Fruit fly (Drosophila melanogaster) whole organism, prepupa: ENCODE measurements around the gene Alp10.

Source experiments
- CG10669 ChIP-seq: fragments of 200-800 bp; sonication (Bioruptor generic); optimal IDR thresholded peaks from 3 replicates; lab custom pipeline; 2018; ENCODE audit warnings: missing biosample characterization, mild to moderate bottlenecking, missing genetic modification characterization, moderate library complexity
- CG11294 ChIP-seq: fragments of 200-800 bp; sonication (Bioruptor generic); IDR thresholded peaks from 2 replicates; pipeline ENCODE4 v1.3.6; 2022; ENCODE audit warnings: missing biosample characterization, missing genetic modification characterization
- CG11762 ChIP-seq: fragments of 200-800 bp; sonication (Bioruptor generic); optimal IDR thresholded peaks from 3 replicates; lab custom pipeline; 2016; ENCODE audit warnings: missing biosample characterization, missing genetic modification characterization; ENCODE audit not compliant: insufficient read depth
- CG11902 ChIP-seq: fragments of 200-800 bp; sonication (Bioruptor generic); optimal IDR thresholded peaks from 3 replicates; lab custom pipeline; 2016; ENCODE audit warnings: missing biosample characterization, missing genetic modification characterization
- CG16779 ChIP-seq: fragments of 200-800 bp; sonication (Bioruptor generic); optimal IDR thresholded peaks from 3 replicates; lab custom pipeline; 2017; ENCODE audit warnings: missing biosample characterization, mild to moderate bottlenecking, missing genetic modification characterization
- CG3032 ChIP-seq: fragments of 200-800 bp; optimal IDR thresholded peaks from 2 replicates; lab custom pipeline; 2019; ENCODE audit warnings: missing biosample characterization, mild to moderate bottlenecking, missing genetic modification characterization, moderate library complexity
- CG31627 ChIP-seq: fragments of 200-800 bp; sonication (Bioruptor generic); optimal IDR thresholded peaks from 3 replicates; lab custom pipeline; 2016; ENCODE audit warnings: missing biosample characterization, missing genetic modification characterization
- CG3919 ChIP-seq: fragments of 200-800 bp; sonication (Bioruptor generic); optimal IDR thresholded peaks from 3 replicates; lab custom pipeline; 2016; ENCODE audit warnings: missing biosample characterization, missing genetic modification characterization
- CG4318 ChIP-seq: fragments of 200-800 bp; sonication (Bioruptor generic); optimal IDR thresholded peaks from 3 replicates; lab custom pipeline; 2017; ENCODE audit warnings: missing biosample characterization, mild to moderate bottlenecking, missing genetic modification characterization
- CG6163 ChIP-seq: fragments of 200-800 bp; sonication (Bioruptor generic); IDR thresholded peaks from 3 replicates; pipeline ENCODE4 v1.3.6; 2022; ENCODE audit warnings: missing biosample characterization, missing genetic modification characterization
- CG6276 ChIP-seq: fragments of 200-800 bp; sonication (Bioruptor generic); optimal IDR thresholded peaks from 2 replicates; lab custom pipeline; 2017; ENCODE audit warnings: missing biosample characterization, mild to moderate bottlenecking, missing genetic modification characterization
- CG6808 ChIP-seq: fragments of 200-800 bp; sonication (Bioruptor generic); optimal IDR thresholded peaks from 3 replicates; lab custom pipeline; 2017; ENCODE audit warnings: missing biosample characterization, missing genetic modification characterization, mild to moderate bottlenecking, moderate library complexity, missing genetic modification reagents
- CG6854 ChIP-seq: fragments of 200-800 bp; sonication (Bioruptor generic); optimal IDR thresholded peaks from 2 replicates; lab custom pipeline; 2017; ENCODE audit warnings: missing biosample characterization, mild to moderate bottlenecking, missing genetic modification characterization
- CG7368 ChIP-seq: fragments of 200-800 bp; sonication (Bioruptor generic); optimal IDR thresholded peaks from 3 replicates; lab custom pipeline; 2016; ENCODE audit warnings: missing biosample characterization, missing genetic modification characterization
- CG8119 ChIP-seq: fragments of 200-800 bp; sonication (Bioruptor generic); IDR thresholded peaks from 3 replicates; pipeline ENCODE4 v1.3.6; 2022; ENCODE audit warnings: missing biosample characterization, missing genetic modification characterization
- CG8319 ChIP-seq: fragments of 200-800 bp; sonication (Bioruptor generic); optimal IDR thresholded peaks from 3 replicates; lab custom pipeline; 2016; ENCODE audit warnings: missing biosample characterization, missing genetic modification characterization
- CG8632 ChIP-seq: fragments of 200-800 bp; sonication (Bioruptor generic); optimal IDR thresholded peaks from 3 replicates; lab custom pipeline; 2016; ENCODE audit warnings: missing biosample characterization, missing genetic modification characterization
- Eip75B ChIP-seq: fragments of 200-800 bp; sonication (Bioruptor generic); optimal IDR thresholded peaks from 3 replicates; lab custom pipeline; 2016; ENCODE audit warnings: missing biosample characterization, missing genetic modification characterization
- Eip78C ChIP-seq: fragments of 200-800 bp; sonication (Bioruptor generic); peaks from one replicate; lab custom pipeline; 2016; ENCODE audit warnings: missing biosample characterization, missing genetic modification characterization
- Eip93F ChIP-seq: fragments of 200-800 bp; sonication (Bioruptor generic); optimal IDR thresholded peaks from 2 replicates; lab custom pipeline; 2016; ENCODE audit warnings: missing biosample characterization, mild to moderate bottlenecking, missing genetic modification characterization
- Ets96B ChIP-seq: fragments of 200-800 bp; optimal IDR thresholded peaks from 2 replicates; lab custom pipeline; 2019; ENCODE audit warnings: missing biosample characterization, mild to moderate bottlenecking, missing genetic modification characterization, moderate library complexity
- Hr38 ChIP-seq: sonication (Bioruptor generic); optimal IDR thresholded peaks from 2 replicates; lab custom pipeline; 2016; ENCODE audit warnings: missing biosample characterization, missing genetic modification characterization
- Hr39 ChIP-seq: fragments of 200-800 bp; sonication (Bioruptor generic); optimal IDR thresholded peaks from 2 replicates; lab custom pipeline; 2016; ENCODE audit warnings: missing biosample characterization, missing genetic modification characterization
- Hr4 ChIP-seq: fragments of 200-800 bp; sonication (Bioruptor generic); optimal IDR thresholded peaks from 3 replicates; lab custom pipeline; 2016; ENCODE audit warnings: missing biosample characterization, missing genetic modification characterization
- Lpt ChIP-seq: fragments of 200-800 bp; sonication (Bioruptor generic); optimal IDR thresholded peaks from 3 replicates; lab custom pipeline; 2016; ENCODE audit warnings: missing biosample characterization, missing genetic modification characterization
- Met ChIP-seq: fragments of 200-800 bp; sonication (Bioruptor generic); optimal IDR thresholded peaks from 3 replicates; lab custom pipeline; 2016; ENCODE audit warnings: missing biosample characterization, missing genetic modification characterization
- Smox ChIP-seq: fragments of 200-800 bp; sonication (Bioruptor generic); optimal IDR thresholded peaks from 3 replicates; lab custom pipeline; 2016; ENCODE audit warnings: missing biosample characterization, missing genetic modification characterization
- Sox102F ChIP-seq: fragments of 200-800 bp; sonication (Bioruptor generic); optimal IDR thresholded peaks from 2 replicates; lab custom pipeline; 2016; ENCODE audit warnings: missing biosample characterization, mild to moderate bottlenecking, missing genetic modification characterization
- Sox14 ChIP-seq: fragments of 200-800 bp; sonication (Bioruptor generic); optimal IDR thresholded peaks from 3 replicates; lab custom pipeline; 2016; ENCODE audit warnings: missing biosample characterization, missing genetic modification characterization
- achi ChIP-seq: fragments of 200-800 bp; sonication (Bioruptor generic); optimal IDR thresholded peaks from 3 replicates; lab custom pipeline; 2016; ENCODE audit warnings: missing biosample characterization, missing genetic modification characterization
- acj6 ChIP-seq: fragments of 200-800 bp; sonication (Bioruptor generic); optimal IDR thresholded peaks from 3 replicates; lab custom pipeline; 2016; ENCODE audit warnings: missing biosample characterization, missing genetic modification characterization
- cyc ChIP-seq: fragments of 200-800 bp; sonication (Bioruptor generic); optimal IDR thresholded peaks from 3 replicates; lab custom pipeline; 2016; ENCODE audit warnings: missing biosample characterization, missing genetic modification characterization
- dac ChIP-seq: fragments of 200-800 bp; sonication (Bioruptor generic); optimal IDR thresholded peaks from 2 replicates; lab custom pipeline; 2017; ENCODE audit warnings: missing biosample characterization, mild to moderate bottlenecking, missing genetic modification characterization
- fkh ChIP-seq: fragments of 200-800 bp; sonication (Bioruptor generic); optimal IDR thresholded peaks from 3 replicates; lab custom pipeline; 2017; ENCODE audit warnings: missing biosample characterization, mild to moderate bottlenecking, missing genetic modification characterization, moderate library complexity
- lz ChIP-seq: fragments of 200-800 bp; sonication (Bioruptor generic); optimal IDR thresholded peaks from 3 replicates; lab custom pipeline; 2016; ENCODE audit warnings: missing biosample characterization, missing genetic modification characterization
- net ChIP-seq: fragments of 200-800 bp; sonication (Bioruptor generic); optimal IDR thresholded peaks from 3 replicates; lab custom pipeline; 2016; ENCODE audit warnings: missing biosample characterization, missing genetic modification characterization
- salr ChIP-seq, 2 experiments: fragments of 200-800 bp; sonication (Bioruptor generic); optimal IDR thresholded peaks; 3 replicates each; lab custom pipeline; 2016 to 2018; ENCODE audit warnings: missing biosample characterization in 2 of 2, missing genetic modification characterization in 2 of 2, mild to moderate bottlenecking in 1 of 2
- spab ChIP-seq: fragments of 200-800 bp; sonication (Bioruptor generic); optimal IDR thresholded peaks from 2 replicates; lab custom pipeline; 2017; ENCODE audit warnings: missing biosample characterization, mild to moderate bottlenecking, missing genetic modification characterization, missing genetic modification reagents
- topi ChIP-seq: fragments of 200-800 bp; sonication (Bioruptor generic); optimal IDR thresholded peaks from 3 replicates; lab custom pipeline; 2016; ENCODE audit warnings: missing biosample characterization, missing genetic modification characterization
- vri ChIP-seq: fragments of 200-800 bp; sonication (Bioruptor generic); optimal IDR thresholded peaks from 3 replicates; lab custom pipeline; 2016; ENCODE audit warnings: missing biosample characterization, mild to moderate bottlenecking, missing genetic modification characterization

The Alp10 gene

DNA sequence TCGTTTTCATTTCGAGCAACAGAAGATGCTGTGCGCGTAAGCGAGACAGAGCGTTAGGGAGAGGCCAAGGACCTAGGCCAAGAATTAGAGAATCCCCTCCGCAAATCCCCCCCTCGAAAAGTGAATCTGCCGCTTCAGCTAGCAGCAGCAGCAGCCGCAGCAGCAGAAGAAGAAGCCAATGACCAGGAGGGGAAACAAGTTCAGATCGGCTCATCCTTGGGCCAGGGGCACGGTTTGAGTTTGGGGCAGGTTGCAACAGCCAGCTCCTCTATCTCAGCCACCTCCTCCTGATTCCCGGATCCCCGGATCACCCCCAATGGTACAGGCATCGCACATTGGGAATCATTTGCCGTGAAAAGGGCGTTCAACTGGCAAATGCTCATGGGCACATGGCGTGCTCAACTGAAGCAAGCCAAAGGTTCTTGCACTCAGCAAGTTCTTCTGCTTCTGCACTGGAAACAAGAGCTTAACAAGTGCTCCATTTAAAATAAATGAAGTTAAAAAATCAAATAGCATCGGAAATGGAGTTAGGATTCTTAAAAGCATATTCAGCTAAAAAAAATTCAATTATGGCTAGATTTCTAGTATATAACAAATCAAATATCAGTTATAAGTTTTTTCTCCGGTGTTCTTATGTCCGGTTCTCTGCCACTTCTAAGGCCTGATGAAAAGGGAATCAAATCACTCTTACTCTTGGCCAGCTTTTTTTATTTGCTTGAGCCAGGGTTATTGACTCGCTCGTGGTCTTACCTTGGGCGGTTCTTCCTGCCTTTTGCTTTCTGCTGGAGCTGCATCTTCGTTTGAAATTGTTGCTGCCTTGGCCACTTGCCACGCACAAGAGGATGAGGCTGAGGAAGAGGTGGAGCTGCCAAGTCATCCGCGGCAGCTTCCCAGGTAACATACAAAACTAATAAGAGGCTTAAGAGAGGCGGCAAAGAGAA, 38.4 kb upstream of the Alp10 start (continued):
- TF ChIP-seq spab (peak; percentile 31), Hr39 (GFP tag; lab: Kevin White, UChicago) (no peak), CG6276 (no peak), CG11902 (GFP tag; lab: Kevin White, UChicago) (no peak), Hr38 (GFP tag; lab: Kevin White, UChicago) (no peak), achi (GFP tag; lab: Kevin White, UChicago) (peak; percentile 24), vri (GFP tag; lab: Kevin White, UChicago) (peak; percentile 32), CG8119 (GFP tag; lab: Robert Waterston, UW) (no peak), acj6 (GFP tag; lab: Kevin White, UChicago) (peak; percentile 20), salr (GFP tag; optimal IDR thresholded peaks at IDR 0.05; lab: Kevin White, UChicago) (peak in 1 of 2 experiments; percentile 49), CG16779 (peak; percentile 12), topi (GFP tag; lab: Kevin White, UChicago) (peak; percentile 49), Smox (GFP tag; lab: Kevin White, UChicago) (no peak), CG11762 (GFP tag; lab: Kevin White, UChicago) (peak; percentile 36), Met (GFP tag; lab: Kevin White, UChicago) (no peak), Eip93F (peak; percentile 7), CG8632 (GFP tag; lab: Kevin White, UChicago) (no peak), CG4318 (GFP tag; lab: Kevin White, UChicago) (no peak), CG3032 (tag; lab: Kevin White, UChicago) (peak; percentile 61), cyc (GFP tag; lab: Kevin White, UChicago) (peak; percentile 61), net (GFP tag; lab: Kevin White, UChicago) (no peak), CG6808 (peak; percentile 35), CG31627 (GFP tag; lab: Kevin White, UChicago) (peak; percentile 4), Hr4 (GFP tag; lab: Kevin White, UChicago) (no peak), Eip75B (GFP tag; lab: Kevin White, UChicago) (peak; percentile 67), lz (GFP tag; lab: Kevin White, UChicago) (peak; percentile 56), CG11294 (GFP tag; lab: Robert Waterston, UW) (no peak), CG7368 (GFP tag; lab: Kevin White, UChicago) (peak; percentile 13), CG3919 (GFP tag; lab: Kevin White, UChicago) (peak; percentile 80), Ets96B (tag; lab: Kevin White, UChicago) (peak; percentile 70), CG10669 (GFP tag; lab: Kevin White, UChicago) (peak; percentile 38), Sox102F (GFP tag; lab: Kevin White, UChicago) (no peak), Sox14 (GFP tag; lab: Kevin White, UChicago) (peak; percentile 69)

DNA sequence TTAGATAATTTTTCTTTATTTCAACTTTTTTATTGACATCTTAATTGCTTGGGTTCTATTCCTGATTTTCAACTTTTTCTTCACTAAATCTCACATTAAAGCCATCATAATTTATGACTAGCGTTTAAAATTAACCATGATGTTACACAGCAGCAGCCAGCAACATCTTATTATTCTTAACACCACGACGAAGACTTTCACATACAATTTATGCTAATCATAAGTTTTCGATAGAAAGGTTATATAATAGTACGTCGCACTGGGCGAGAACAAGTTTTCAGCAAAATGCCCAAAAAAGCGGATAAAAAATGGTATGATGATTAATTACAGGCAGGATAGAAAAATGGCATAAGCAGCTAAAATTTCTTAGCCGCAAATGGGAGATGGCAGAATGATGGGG, 36.8 kb upstream of the Alp10 start:
- TF ChIP-seq Sox14 (GFP tag; lab: Kevin White, UChicago) (no peak), Eip93F (no peak), CG6854 (GFP tag; lab: Kevin White, UChicago) (no peak), CG31627 (GFP tag; lab: Kevin White, UChicago) (no peak), Lpt (GFP tag; lab: Kevin White, UChicago) (no peak), CG6163 (GFP tag; lab: Robert Waterston, UW) (no peak), dac (GFP tag; lab: Kevin White, UChicago) (no peak), CG8319 (GFP tag; lab: Kevin White, UChicago) (no peak), Eip78C (GFP tag; lab: Kevin White, UChicago) (no peak), cyc (GFP tag; lab: Kevin White, UChicago) (no peak), CG8632 (GFP tag; lab: Kevin White, UChicago) (no peak), CG11294 (GFP tag; lab: Robert Waterston, UW) (no peak), fkh (GFP tag; lab: Kevin White, UChicago) (no peak)
